Worm (Caenorhabditis elegans): ENCODE results near the gene zhit-3.

ce11 chrV:10245615-10246014, 33.7 kb upstream of the zhit-3 start:
- TF ChIP-seq lim-7 (GFP tag; IDR thresholded peaks at IDR 0.05): no peak
- TF ChIP-seq snpc-4 (tag; optimal IDR thresholded peaks at IDR 0.05): no peak
- no peak for TF ChIP-seq egl-27 (tag; optimal IDR thresholded peaks at IDR 0.05)
- no peak for TF ChIP-seq nhr-111 (GFP tag; optimal IDR thresholded peaks at IDR 0.05)
- no peak for TF ChIP-seq lin-15B (tag; optimal IDR thresholded peaks at IDR 0.05)
- no peak for TF ChIP-seq F44E2.7 (GFP tag; IDR thresholded peaks at IDR 0.05)

All from whole organism, L4 larva.